Fruit fly (Drosophila melanogaster): Measurements from ENCODE around the gene CG1695.
A peak's percentile ranks its signal among the peaks of the same experiment; 100 is the strongest.

CG1695 gene

DNA sequence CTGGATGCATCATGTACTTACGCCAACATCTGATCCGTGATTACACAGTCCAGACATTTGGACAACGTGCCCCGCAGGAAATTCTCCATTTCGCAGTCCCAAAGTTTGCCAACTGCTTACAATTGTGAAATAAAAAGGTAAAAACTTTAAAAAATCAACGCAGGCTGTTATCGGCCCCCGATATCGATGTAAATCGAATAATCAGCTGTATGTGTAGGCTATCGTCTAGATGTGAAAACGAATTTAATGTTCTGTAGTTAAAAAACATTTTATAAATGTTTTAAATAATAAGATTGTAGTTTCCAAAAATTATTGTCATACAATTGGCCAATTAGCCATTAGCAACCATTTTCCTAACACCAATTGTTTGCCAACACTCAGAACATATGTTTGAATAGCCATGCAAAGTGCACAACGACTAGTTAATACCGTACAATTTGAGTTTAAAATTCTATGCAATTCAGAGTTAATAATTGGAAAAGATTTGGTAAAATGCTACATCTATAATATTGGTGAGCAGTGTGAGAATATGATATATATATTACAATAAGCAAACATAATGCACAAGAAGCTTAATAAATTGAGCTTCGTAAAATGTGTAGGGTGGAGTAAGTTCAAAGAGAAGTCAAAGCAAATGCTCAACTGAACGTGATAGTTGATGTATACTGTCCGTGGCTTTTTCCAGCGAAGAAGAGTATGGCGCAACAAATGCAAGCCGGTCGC is 4.1 kb upstream of the CG1695 start, which contains the start of the genes CG11710 and mal:
TSS of gene CG11710 (minus strand) at position 192 of the 723 bp plus-strand sequence.
TSS of gene mal (plus strand) at position 194 of the 723 bp plus-strand sequence.
- TF ChIP-seq pfk (GFP tag; optimal IDR thresholded peaks at IDR 0.05): peak; percentile 14
- TF ChIP-seq pan (optimal IDR thresholded peaks at IDR 0.05): no peak
- TF ChIP-seq pan (GFP tag; optimal IDR thresholded peaks at IDR 0.05 in 1 of 2, IDR thresholded peaks at IDR 0.05 in 1 of 2): peak in 1 of 2 experiments; percentile 64
- TF ChIP-seq Myb (GFP tag; optimal IDR thresholded peaks at IDR 0.05): peak; percentile 47
- TF ChIP-seq Nf-YB (GFP tag; optimal IDR thresholded peaks at IDR 0.05): peak; percentile 33
- peak; percentile 95 for TF ChIP-seq row (GFP tag; IDR thresholded peaks at IDR 0.05)
- TF ChIP-seq fd96Cb (tag; optimal IDR thresholded peaks at IDR 0.05): peak; percentile 81
- TF ChIP-seq Rx (GFP tag; IDR thresholded peaks at IDR 0.05): no peak; the same call in 1 of the 2 replicates
- peak; percentile 49 for TF ChIP-seq CG1792 (GFP tag; optimal IDR thresholded peaks at IDR 0.05)
- peak; percentile 62; the same call in 1 of the 3 replicates for TF ChIP-seq Opbp (GFP tag; IDR thresholded peaks at IDR 0.05; ENCODE audit: partially characterized antibody)
- TF ChIP-seq mirr (GFP tag; optimal IDR thresholded peaks at IDR 0.05): peak; percentile 80
- peak; percentile 12 for TF ChIP-seq Dp (GFP tag; optimal IDR thresholded peaks at IDR 0.05)
- TF ChIP-seq al (GFP tag; IDR thresholded peaks at IDR 0.05): peak; percentile 56; the same call in 1 of the 2 replicates
- TF ChIP-seq CG33557 (GFP tag; optimal IDR thresholded peaks at IDR 0.05): no peak
- TF ChIP-seq CG30403 (GFP tag; optimal IDR thresholded peaks at IDR 0.05): peak; percentile 83
- peak; percentile 64 for TF ChIP-seq fd3F (GFP tag; optimal IDR thresholded peaks at IDR 0.05)
- TF ChIP-seq Xbp1 (GFP tag; optimal IDR thresholded peaks at IDR 0.05): peak; percentile 73
- TF ChIP-seq CG18262 (tag; optimal IDR thresholded peaks at IDR 0.05): peak; percentile 86
- no peak for TF ChIP-seq CG8765 (GFP tag; IDR thresholded peaks at IDR 0.05)
- peak; percentile 67 for TF ChIP-seq CG10274 (GFP tag; optimal IDR thresholded peaks at IDR 0.05)
- no peak for TF ChIP-seq CG17568 (GFP tag; optimal IDR thresholded peaks at IDR 0.05)
- peak; percentile 23; the same call in 1 of the 2 replicates for TF ChIP-seq Taf1 (GFP tag; IDR thresholded peaks at IDR 0.05)
- no peak for TF ChIP-seq da (GFP tag; optimal IDR thresholded peaks at IDR 0.05)
- TF ChIP-seq Lim3 (GFP tag; IDR thresholded peaks at IDR 0.05): no peak
- no peak for TF ChIP-seq unpg (GFP tag; optimal IDR thresholded peaks at IDR 0.05)
- TF ChIP-seq Doc3 (GFP tag; IDR thresholded peaks at IDR 0.05; ENCODE audit: partially characterized antibody): 0 out of 3 replicates have a peak, but pooled peaks have one; percentile 46
- TF ChIP-seq dimm (GFP tag; IDR thresholded peaks at IDR 0.05): 0 out of 2 replicates have a peak, but pooled peaks have one; percentile 33
- TF ChIP-seq CG11504 (tag; optimal IDR thresholded peaks at IDR 0.05): peak; percentile 88
- no peak; the same call in 1 of the 2 replicates for TF ChIP-seq CG43689 (GFP tag; IDR thresholded peaks at IDR 0.05)
- TF ChIP-seq chif (GFP tag; optimal IDR thresholded peaks at IDR 0.05): peak; percentile 36 to 68
- TF ChIP-seq CG34422 (GFP tag; IDR thresholded peaks at IDR 0.05): peak; percentile 77; the same call in 2 of the 3 replicates
- TF ChIP-seq CG1529 (GFP tag; optimal IDR thresholded peaks at IDR 0.05): no peak
- TF ChIP-seq lmd (GFP tag; IDR thresholded peaks at IDR 0.05): peak; percentile 86
- TF ChIP-seq CG1233 (GFP tag; optimal IDR thresholded peaks at IDR 0.05): peak; percentile 81
- peak; percentile 54 for TF ChIP-seq kay (GFP tag; optimal IDR thresholded peaks at IDR 0.05)
- no peak for TF ChIP-seq Asciz (GFP tag; optimal IDR thresholded peaks at IDR 0.05)
- peak; percentile 87 for TF ChIP-seq dmrt99B (tag; optimal IDR thresholded peaks at IDR 0.05)
- TF ChIP-seq CG6654 (GFP tag; optimal IDR thresholded peaks at IDR 0.05): peak; percentile 58
- TF ChIP-seq CG8359 (GFP tag; optimal IDR thresholded peaks at IDR 0.05; ENCODE audit: borderline replicate concordance): peak; percentile 58
- no peak for TF ChIP-seq CG9876 (GFP tag; optimal IDR thresholded peaks at IDR 0.05)
- no peak for TF ChIP-seq dan (GFP tag; IDR thresholded peaks at IDR 0.05)
- peak; percentile 45; the same call in 1 of the 3 replicates for TF ChIP-seq so (GFP tag; IDR thresholded peaks at IDR 0.05)
- TF ChIP-seq slou (GFP tag; optimal IDR thresholded peaks at IDR 0.05): peak; percentile 69
- peak; percentile 58 for TF ChIP-seq stc (GFP tag; IDR thresholded peaks at IDR 0.05)
- TF ChIP-seq CG9437 (GFP tag; optimal IDR thresholded peaks at IDR 0.05): peak; percentile 61
- peak; percentile 48 for TF ChIP-seq exex (tag; optimal IDR thresholded peaks at IDR 0.05)
- TF ChIP-seq CG7839 (tag; optimal IDR thresholded peaks at IDR 0.05): peak; percentile 90
- TF ChIP-seq D19A (tag; optimal IDR thresholded peaks at IDR 0.05): peak; percentile 99
- peak; percentile 73 to 82 for TF ChIP-seq Pdp1 (GFP tag; optimal IDR thresholded peaks at IDR 0.05)

All from whole organism, embryonic.